Worm (Caenorhabditis elegans): ENCODE results near the gene C05D11.5.

DNA sequence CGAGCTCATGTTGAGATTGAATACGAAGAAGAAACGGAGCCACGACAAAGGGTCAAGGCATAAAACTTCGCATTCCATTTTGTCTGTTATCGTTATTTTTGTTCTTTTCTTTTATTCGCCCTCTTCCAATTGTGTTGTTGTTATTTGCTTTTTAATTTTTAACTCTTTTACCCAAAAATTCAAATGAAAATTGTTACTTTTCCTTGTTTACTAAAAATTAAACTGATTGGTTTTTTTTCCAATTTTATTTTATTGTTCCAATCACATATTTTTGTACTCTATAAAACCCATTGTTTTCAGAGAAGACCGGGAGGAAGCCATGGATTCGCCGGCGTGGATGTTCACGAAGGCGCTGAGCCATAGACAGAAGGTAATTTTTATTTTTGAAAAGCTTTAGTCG, 31.3 kb downstream of the C05D11.5 start, which contains the start of gene C16A3.5:
- TF ChIP-seq ref-1 (GFP tag; conservative IDR thresholded peaks at IDR 0.05) (no peak), med-1 (GFP tag; optimal IDR thresholded peaks at IDR 0.05; ENCODE audit: insufficient read depth) (no peak), ztf-23 (GFP tag; IDR thresholded peaks at IDR 0.05) (no peak), flt-1 (GFP tag; IDR thresholded peaks at IDR 0.05) (no peak), cog-1 (tag; optimal IDR thresholded peaks at IDR 0.05) (no peak), ztf-29 (GFP tag; IDR thresholded peaks at IDR 0.05) (no peak)
